Worm (Caenorhabditis elegans): Measurements from ENCODE around the gene pigb-1.

The pigb-1 gene

DNA sequence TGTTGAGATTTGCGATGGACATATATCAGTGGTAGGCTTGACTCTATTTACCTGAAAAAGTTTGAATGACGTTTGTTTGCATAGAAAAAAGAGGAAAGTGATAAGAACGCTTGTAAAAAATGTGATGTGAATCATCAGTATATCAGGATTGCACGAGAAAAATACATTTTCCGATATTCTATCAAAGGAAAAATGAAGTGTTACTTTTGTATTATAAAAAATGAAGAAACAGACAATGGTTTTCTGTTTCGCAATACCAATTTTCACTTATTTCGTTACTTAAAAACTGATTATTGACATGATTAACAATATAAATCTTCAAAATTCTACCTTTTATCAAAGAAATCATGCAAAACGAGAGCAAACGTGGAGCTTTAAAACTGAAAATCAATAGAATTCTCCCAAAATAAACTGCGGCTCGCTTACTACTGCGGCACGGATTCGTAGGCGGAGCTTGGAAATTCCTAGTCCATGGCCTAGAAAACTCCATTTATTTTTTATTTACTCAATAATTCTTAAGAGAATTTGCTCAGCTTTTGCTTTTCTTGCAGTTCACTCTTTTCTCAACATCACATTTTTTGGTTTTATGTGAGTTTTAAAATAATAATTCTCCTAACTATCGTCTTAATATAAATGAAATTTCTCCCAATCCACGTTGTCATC lies 784 bp upstream of the pigb-1 start, which contains the start of the genes eif-1 and vps-24 (continued):
- TF ChIP-seq pag-3 (tag; optimal IDR thresholded peaks at IDR 0.05; ENCODE audit: borderline replicate concordance, insufficient read depth) = no peak
- no peak for TF ChIP-seq Y116A8C.19 (tag; optimal IDR thresholded peaks at IDR 0.05; ENCODE audit: borderline replicate concordance)
- TF ChIP-seq nhr-90 (tag; optimal IDR thresholded peaks at IDR 0.05; ENCODE audit: poor library complexity) = no peak
- TF ChIP-seq fkh-8 (tag; optimal IDR thresholded peaks at IDR 0.05) = peak; percentile 16
- no peak for TF ChIP-seq egl-27 (tag; optimal IDR thresholded peaks at IDR 0.05)
- no peak for TF ChIP-seq pax-3 (tag; optimal IDR thresholded peaks at IDR 0.05)
- peak; percentile 30 for TF ChIP-seq irx-1 (tag; optimal IDR thresholded peaks at IDR 0.05)
- no peak for TF ChIP-seq unc-86 (tag; optimal IDR thresholded peaks at IDR 0.05)
- TF ChIP-seq ztf-11 (tag; optimal IDR thresholded peaks at IDR 0.05) = no peak
- no peak for TF ChIP-seq nhr-12 (tag; optimal IDR thresholded peaks at IDR 0.05)
- no peak for TF ChIP-seq alr-1 (tag; optimal IDR thresholded peaks at IDR 0.05; ENCODE audit: borderline replicate concordance)
- TF ChIP-seq mef-2 (tag; optimal IDR thresholded peaks at IDR 0.05) = no peak
- no peak for TF ChIP-seq egl-13 (tag; optimal IDR thresholded peaks at IDR 0.05)
- no peak for TF ChIP-seq nhr-19 (GFP tag; conservative IDR thresholded peaks at IDR 0.05)
- TF ChIP-seq hlh-4 (tag; optimal IDR thresholded peaks at IDR 0.05) = no peak
- no peak for TF ChIP-seq ceh-8 (GFP tag; optimal IDR thresholded peaks at IDR 0.05)
- peak; percentile 64 for TF ChIP-seq nhr-85 (tag)
- no peak for TF ChIP-seq C04F5.9 (tag; optimal IDR thresholded peaks at IDR 0.05)
- TF ChIP-seq ces-1 (GFP tag; optimal IDR thresholded peaks at IDR 0.05) = no peak
- TF ChIP-seq snpc-4 (tag; optimal IDR thresholded peaks at IDR 0.05) = peak; percentile 29
- no peak for TF ChIP-seq unc-30 (tag; optimal IDR thresholded peaks at IDR 0.05)
- TF ChIP-seq C16A3.4 (tag; optimal IDR thresholded peaks at IDR 0.05) = peak; percentile 30
- TF ChIP-seq efl-1 (optimal IDR thresholded peaks at IDR 0.05) = peak; percentile 57 to 64
- TF ChIP-seq efl-1 (GFP tag; optimal IDR thresholded peaks at IDR 0.05 in 1 of 2) = peak; percentile 72 to 95
- TF ChIP-seq nhr-77 (tag; optimal IDR thresholded peaks at IDR 0.05) = no peak
- TF ChIP-seq vab-15 (tag; optimal IDR thresholded peaks at IDR 0.05) = no peak
- TF ChIP-seq nhr-84 (tag; optimal IDR thresholded peaks at IDR 0.05) = no peak
- no peak for TF ChIP-seq elt-2 (tag; optimal IDR thresholded peaks at IDR 0.05)
- TF ChIP-seq sox-4 (tag; optimal IDR thresholded peaks at IDR 0.05) = no peak
- TF ChIP-seq nhr-71 (tag; optimal IDR thresholded peaks at IDR 0.05) = peak; percentile 55
- TF ChIP-seq grh-1 (GFP tag; IDR thresholded peaks at IDR 0.05) = no peak
- peak; percentile 65 for TF ChIP-seq rnt-1 (tag; optimal IDR thresholded peaks at IDR 0.05)
- TF ChIP-seq dsc-1 (tag; optimal IDR thresholded peaks at IDR 0.05) = peak; percentile 30
- no peak for TF ChIP-seq tlp-1 (tag; optimal IDR thresholded peaks at IDR 0.05)
- TF ChIP-seq unc-62 (GFP tag; optimal IDR thresholded peaks at IDR 0.05) = no peak
- TF ChIP-seq xbp-1 (tag; optimal IDR thresholded peaks at IDR 0.05) = peak; percentile 29
- peak; percentile 55 to 77 (median 59) for TF ChIP-seq dpl-1 (GFP tag; optimal IDR thresholded peaks at IDR 0.05)
- TF ChIP-seq lin-13 (GFP tag; optimal IDR thresholded peaks at IDR 0.05) = peak; percentile 17
- no peak for TF ChIP-seq sup-37 (GFP tag; optimal IDR thresholded peaks at IDR 0.05)
- no peak for TF ChIP-seq C34B4.2 (tag; optimal IDR thresholded peaks at IDR 0.05)
- TF ChIP-seq ceh-88 (GFP tag; IDR thresholded peaks at IDR 0.05) = no peak
- TF ChIP-seq aha-1 (tag; optimal IDR thresholded peaks at IDR 0.05) = no peak
- no peak for TF ChIP-seq nhr-76 (tag; optimal IDR thresholded peaks at IDR 0.05)
- TF ChIP-seq zip-4 (GFP tag; optimal IDR thresholded peaks at IDR 0.05) = no peak
- TF ChIP-seq ztf-4 (tag; optimal IDR thresholded peaks at IDR 0.05) = no peak
- TF ChIP-seq isw-1 (GFP tag; IDR thresholded peaks at IDR 0.05) = peak; percentile 39; the same call in 1 of the 2 replicates
- peak; percentile 27 for TF ChIP-seq nhr-20 (tag; optimal IDR thresholded peaks at IDR 0.05)
- no peak for TF ChIP-seq fkh-4 (tag; optimal IDR thresholded peaks at IDR 0.05; ENCODE audit: borderline replicate concordance)
- TF ChIP-seq nhr-28 (tag; optimal IDR thresholded peaks at IDR 0.05) = no peak
- TF ChIP-seq blmp-1 (tag; optimal IDR thresholded peaks at IDR 0.05) = peak; percentile 12
- TF ChIP-seq ama-1 (optimal IDR thresholded peaks at IDR 0.05) = no peak
- TF ChIP-seq F16B12.6 (tag; optimal IDR thresholded peaks at IDR 0.05) = peak; percentile 24
- peak; percentile 47 for TF ChIP-seq tbx-2 (tag; optimal IDR thresholded peaks at IDR 0.05)

Measured in whole organism, L1 larva.